Worm (Caenorhabditis elegans) whole organism, L3 larva: ENCODE data around the gene K09F6.10.

ENCODE experiments used
- ZK546.5 ChIP-seq: sonication (generic microtip); optimal IDR thresholded peaks from 2 replicates; lab custom pipeline; 2017; ENCODE audit warnings: missing biosample characterization, missing genetic modification characterization
- ceh-28 ChIP-seq: fragments of 150-350 bp; optimal IDR thresholded peaks from 2 replicates; lab custom pipeline; 2014; ENCODE audit warnings: missing biosample characterization, missing genetic modification reagents, missing genetic modification characterization
- fkh-2 ChIP-seq: fragments of 150-350 bp; optimal IDR thresholded peaks from 2 replicates; lab custom pipeline; 2014; ENCODE audit warnings: missing biosample characterization, missing genetic modification reagents, missing genetic modification characterization
- fos-1 ChIP-seq: fragments of 150-350 bp; optimal IDR thresholded peaks from 2 replicates; lab custom pipeline; 2014; ENCODE audit warnings: missing biosample characterization, missing genetic modification characterization
- lsy-12 ChIP-seq: sonication (generic microtip); optimal IDR thresholded peaks from 2 replicates; lab custom pipeline; 2016; ENCODE audit warnings: mild to moderate bottlenecking, missing genetic modification characterization, missing compliant biosample characterization
- mdl-1 ChIP-seq: fragments of 150-350 bp; optimal IDR thresholded peaks from 2 replicates; lab custom pipeline; 2014; ENCODE audit warnings: missing biosample characterization, missing genetic modification characterization
- nhr-12 ChIP-seq: fragments of 150-350 bp; optimal IDR thresholded peaks from 2 replicates; lab custom pipeline; 2014; ENCODE audit warnings: missing biosample characterization, missing genetic modification characterization
- nhr-25 ChIP-seq: sonication (generic microtip); optimal IDR thresholded peaks from 2 replicates; lab custom pipeline; 2017; ENCODE audit warnings: missing biosample characterization, missing genetic modification characterization
- nhr-28 ChIP-seq: fragments of 150-350 bp; optimal IDR thresholded peaks from 2 replicates; lab custom pipeline; 2014; ENCODE audit warnings: missing biosample characterization, missing genetic modification characterization
- nhr-43 ChIP-seq: sonication (generic microtip); optimal IDR thresholded peaks from 2 replicates; lab custom pipeline; 2016; ENCODE audit warnings: mild to moderate bottlenecking, missing genetic modification characterization, missing compliant biosample characterization; ENCODE audit not compliant: poor library complexity, severe bottlenecking
- pha-4 ChIP-seq: fragments of 150-350 bp; optimal IDR thresholded peaks from 2 replicates; lab custom pipeline; 2014; ENCODE audit warnings: missing biosample characterization, missing genetic modification reagents, missing genetic modification characterization
- pqm-1 ChIP-seq: fragments of 150-350 bp; optimal IDR thresholded peaks from 2 replicates; lab custom pipeline; 2017; ENCODE audit warnings: missing biosample characterization, missing genetic modification characterization, inconsistent platforms
- tbx-2 ChIP-seq: sonication (generic microtip); optimal IDR thresholded peaks from 2 replicates; lab custom pipeline; 2016; ENCODE audit warnings: mild to moderate bottlenecking, missing genetic modification characterization, missing compliant biosample characterization
- zag-1 ChIP-seq: fragments of 150-350 bp; optimal IDR thresholded peaks from 2 replicates; lab custom pipeline; 2014; ENCODE audit warnings: missing biosample characterization, missing genetic modification characterization

- no peak for TF ChIP-seq nhr-25
- TF ChIP-seq mdl-1 (tag; lab: Kevin White, UChicago): no peak
- TF ChIP-seq ceh-28: no peak
- TF ChIP-seq ZK546.5 (tag; lab: Kevin White, UChicago): no peak
- no peak for TF ChIP-seq nhr-28 (tag; lab: Kevin White, UChicago)
- no peak for TF ChIP-seq tbx-2 (tag; lab: Kevin White, UChicago)
- TF ChIP-seq pha-4: no peak
- TF ChIP-seq fkh-2 (tag; lab: Kevin White, UChicago): no peak
- TF ChIP-seq zag-1 (tag; lab: Kevin White, UChicago): no peak
- no peak for TF ChIP-seq nhr-12
- TF ChIP-seq fos-1 (tag; lab: Kevin White, UChicago): no peak
- no peak for TF ChIP-seq lsy-12 (tag; lab: Kevin White, UChicago)
- peak; percentile 59 for TF ChIP-seq pqm-1 (tag; lab: Kevin White, UChicago)
- no peak for TF ChIP-seq nhr-43 (tag; lab: Kevin White, UChicago)
Observed at ce11 chrII:2320097-2320496, 31.4 kb upstream of the K09F6.10 start, which contains the start of gene ZK1240.3.
